Worm (Caenorhabditis elegans): ENCODE results near the gene F28C1.3.
A peak's percentile ranks its signal among the peaks of the same experiment; 100 is the strongest.

Gene F28C1.3

ce11 chrV:12497725-12498263 lies 29.3 kb downstream of the F28C1.3 start, which contains the start of the genes W04D2.4 and rbm-25 (continued):
- TF ChIP-seq F39B2.1 (GFP tag; IDR thresholded peaks at IDR 0.05), result no peak
- no peak for TF ChIP-seq lin-26 (GFP tag; IDR thresholded peaks at IDR 0.05)
- TF ChIP-seq efl-1 (GFP tag; optimal IDR thresholded peaks at IDR 0.05), result no peak
- no peak for TF ChIP-seq ceh-27 (GFP tag; optimal IDR thresholded peaks at IDR 0.05)
- TF ChIP-seq fkh-3 (tag; optimal IDR thresholded peaks at IDR 0.05), result no peak
- TF ChIP-seq madf-6 (GFP tag; IDR thresholded peaks at IDR 0.05), result no peak; the same call in 1 of the 2 replicates
- no peak for TF ChIP-seq ztf-6 (GFP tag; IDR thresholded peaks at IDR 0.05)
- TF ChIP-seq dpff-1 (tag; optimal IDR thresholded peaks at IDR 0.05), result no peak
- TF ChIP-seq egl-44 (GFP tag; IDR thresholded peaks at IDR 0.05), result no peak
- TF ChIP-seq T26A5.8 (tag; optimal IDR thresholded peaks at IDR 0.05), result no peak
- TF ChIP-seq nfya-2 (GFP tag; IDR thresholded peaks at IDR 0.05), result no peak
- TF ChIP-seq let-526 (GFP tag; IDR thresholded peaks at IDR 0.05), result no peak
- no peak for TF ChIP-seq unc-130 (GFP tag; optimal IDR thresholded peaks at IDR 0.05)
- no peak for TF ChIP-seq F57A8.1 (GFP tag; optimal IDR thresholded peaks at IDR 0.05)
- TF ChIP-seq hlh-12 (tag; optimal IDR thresholded peaks at IDR 0.05), result no peak
- no peak for TF ChIP-seq ets-4 (GFP tag; optimal IDR thresholded peaks at IDR 0.05)
- no peak for TF ChIP-seq him-1 (tag; optimal IDR thresholded peaks at IDR 0.05)
- TF ChIP-seq egrh-3 (GFP tag; IDR thresholded peaks at IDR 0.05), result no peak
- no peak for TF ChIP-seq aptf-2 (GFP tag; conservative IDR thresholded peaks at IDR 0.05)
- TF ChIP-seq bed-1 (GFP tag; IDR thresholded peaks at IDR 0.05), result no peak
- no peak for TF ChIP-seq lag-1 (GFP tag; IDR thresholded peaks at IDR 0.05)
- no peak for TF ChIP-seq K11D2.4 (GFP tag; IDR thresholded peaks at IDR 0.05)
- no peak for TF ChIP-seq F22D6.2 (tag; optimal IDR thresholded peaks at IDR 0.05)
- TF ChIP-seq Y53F4B.3 (GFP tag; IDR thresholded peaks at IDR 0.05), result no peak
- TF ChIP-seq sptf-2 (GFP tag; optimal IDR thresholded peaks at IDR 0.05), result no peak
- no peak for TF ChIP-seq F57C9.4 (tag; optimal IDR thresholded peaks at IDR 0.05)
- peak; percentile 83 for TF ChIP-seq lin-40 (tag; optimal IDR thresholded peaks at IDR 0.05)
- TF ChIP-seq repo-1 (tag; optimal IDR thresholded peaks at IDR 0.05), result no peak
- TF ChIP-seq ztf-25 (GFP tag; IDR thresholded peaks at IDR 0.05), result no peak
- TF ChIP-seq aptf-3 (GFP tag; IDR thresholded peaks at IDR 0.05), result no peak
- no peak for TF ChIP-seq unc-62 (GFP tag; optimal IDR thresholded peaks at IDR 0.05)
- no peak for TF ChIP-seq ztf-3 (GFP tag; optimal IDR thresholded peaks at IDR 0.05)
- TF ChIP-seq ceh-58 (GFP tag; IDR thresholded peaks at IDR 0.05), result no peak
- TF ChIP-seq die-1 (tag; optimal IDR thresholded peaks at IDR 0.05), result no peak
- TF ChIP-seq snpc-4 (GFP tag; optimal IDR thresholded peaks at IDR 0.05), result peak; percentile 1
- peak in 3 of 4 experiments; percentile 80 to 81 (median 80) for TF ChIP-seq snpc-4 (tag; optimal IDR thresholded peaks at IDR 0.05)
- no peak for TF ChIP-seq hrde-1 (tag; optimal IDR thresholded peaks at IDR 0.05; ENCODE audit: borderline replicate concordance)
- no peak for TF ChIP-seq lir-1 (GFP tag; conservative IDR thresholded peaks at IDR 0.05)
- TF ChIP-seq mel-28 (tag; optimal IDR thresholded peaks at IDR 0.05; ENCODE audit: borderline replicate concordance), result no peak
- no peak for TF ChIP-seq bed-2 (GFP tag; IDR thresholded peaks at IDR 0.05)
- TF ChIP-seq B0035.1 (tag; optimal IDR thresholded peaks at IDR 0.05), result no peak
- TF ChIP-seq B0261.1 (tag; optimal IDR thresholded peaks at IDR 0.05), result no peak
- no peak for TF ChIP-seq dox-1 (GFP tag; IDR thresholded peaks at IDR 0.05)
- 0 out of 2 replicates have a peak, but pooled peaks have one; percentile 25 for TF ChIP-seq rcor-1 (GFP tag; IDR thresholded peaks at IDR 0.05)
- peak in 1 of 2 experiments; percentile 9 for TF ChIP-seq let-607 (tag; optimal IDR thresholded peaks at IDR 0.05)
- no peak for TF ChIP-seq tlf-1 (GFP tag; optimal IDR thresholded peaks at IDR 0.05)
- TF ChIP-seq ztf-26 (tag; optimal IDR thresholded peaks at IDR 0.05), result no peak
- no peak for TF ChIP-seq cebp-1 (GFP tag; IDR thresholded peaks at IDR 0.05)
- peak; percentile 67 for TF ChIP-seq cebp-1 (tag; optimal IDR thresholded peaks at IDR 0.05)
- no peak for TF ChIP-seq Y95B8A.8 (GFP tag; IDR thresholded peaks at IDR 0.05)
